Worm (Caenorhabditis elegans) whole organism, L3 larva: ENCODE results near the gene twnk-1.

Source experiments
- aly-2 ChIP-seq: fragments of 150-350 bp; optimal IDR thresholded peaks from 2 replicates; lab custom pipeline; 2014; ENCODE audit warnings: missing biosample characterization, missing genetic modification characterization
- ama-1 ChIP-seq: fragments of 150-350 bp; optimal IDR thresholded peaks from 2 replicates; lab custom pipeline; 2018
- ceh-28 ChIP-seq: fragments of 150-350 bp; optimal IDR thresholded peaks from 2 replicates; lab custom pipeline; 2014; ENCODE audit warnings: missing biosample characterization, missing genetic modification reagents, missing genetic modification characterization
- ceh-82 ChIP-seq: fragments of 150-350 bp; optimal IDR thresholded peaks from 2 replicates; lab custom pipeline; 2014; ENCODE audit warnings: missing biosample characterization, missing genetic modification characterization
- elt-1 ChIP-seq: fragments of 150-350 bp; optimal IDR thresholded peaks from 2 replicates; lab custom pipeline; 2014; ENCODE audit warnings: missing biosample characterization, missing genetic modification characterization
- jun-1 ChIP-seq: fragments of 150-350 bp; optimal IDR thresholded peaks from 2 replicates; lab custom pipeline; 2014; ENCODE audit warnings: missing biosample characterization, missing genetic modification reagents, missing genetic modification characterization
- lin-15B ChIP-seq: fragments of 150-350 bp; optimal IDR thresholded peaks from 2 replicates; lab custom pipeline; 2014; ENCODE audit warnings: missing biosample characterization, missing genetic modification characterization
- nhr-77 ChIP-seq: fragments of 150-350 bp; optimal IDR thresholded peaks from 2 replicates; lab custom pipeline; 2014; ENCODE audit warnings: missing biosample characterization, missing genetic modification characterization
- unc-62 ChIP-seq: fragments of 150-350 bp; sonication (generic microtip); optimal IDR thresholded peaks from 4 replicates; lab custom pipeline; 2014; ENCODE audit warnings: missing biosample characterization, missing genetic modification reagents, missing genetic modification characterization
- ztf-4 ChIP-seq: fragments of 150-350 bp; optimal IDR thresholded peaks from 2 replicates; lab custom pipeline; 2014; ENCODE audit warnings: missing biosample characterization, missing genetic modification characterization

- TF ChIP-seq ceh-28 (tag; lab: Kevin White, UChicago) (no peak), ama-1 (lab: Kevin White, UChicago) (no peak), elt-1 (tag; lab: Kevin White, UChicago) (peak; percentile 36), lin-15B (tag; lab: Kevin White, UChicago) (no peak), unc-62 (GFP tag; lab: Kevin White, UChicago) (peak; percentile 82), ceh-82 (tag; lab: Kevin White, UChicago) (no peak), ztf-4 (tag; lab: Kevin White, UChicago) (no peak), nhr-77 (tag; lab: Kevin White, UChicago) (no peak), aly-2 (tag; lab: Kevin White, UChicago) (no peak), jun-1 (tag; lab: Kevin White, UChicago) (no peak)
Measured at ce11 chrX:5828085-5828484, 37.1 kb downstream of the twnk-1 start.
